Worm (Caenorhabditis elegans) whole organism, L3 larva: ENCODE results near the gene grd-1.

Experiments
- R02D3.7 ChIP-seq: fragments of 150-350 bp; optimal IDR thresholded peaks from 2 replicates; lab custom pipeline; 2014; ENCODE audit warnings: missing biosample characterization, missing genetic modification characterization
- ZK546.5 ChIP-seq: sonication (generic microtip); optimal IDR thresholded peaks from 2 replicates; lab custom pipeline; 2017; ENCODE audit warnings: missing biosample characterization, missing genetic modification characterization
- aly-2 ChIP-seq: fragments of 150-350 bp; optimal IDR thresholded peaks from 2 replicates; lab custom pipeline; 2014; ENCODE audit warnings: missing biosample characterization, missing genetic modification characterization
- ama-1 ChIP-seq: fragments of 150-350 bp; optimal IDR thresholded peaks from 2 replicates; lab custom pipeline; 2018
- ceh-16 ChIP-seq: sonication (generic microtip); optimal IDR thresholded peaks from 2 replicates; lab custom pipeline; 2017; ENCODE audit warnings: missing biosample characterization, missing genetic modification characterization
- ceh-28 ChIP-seq: fragments of 150-350 bp; optimal IDR thresholded peaks from 2 replicates; lab custom pipeline; 2014; ENCODE audit warnings: missing biosample characterization, missing genetic modification reagents, missing genetic modification characterization
- ceh-82 ChIP-seq: fragments of 150-350 bp; optimal IDR thresholded peaks from 2 replicates; lab custom pipeline; 2014; ENCODE audit warnings: missing biosample characterization, missing genetic modification characterization
- daf-12 ChIP-seq: fragments of 150-350 bp; optimal IDR thresholded peaks from 2 replicates; lab custom pipeline; 2014; ENCODE audit warnings: missing biosample characterization, missing genetic modification reagents, missing genetic modification characterization
- egl-27 ChIP-seq: sonication (generic microtip); optimal IDR thresholded peaks from 4 replicates; lab custom pipeline; 2017; ENCODE audit warnings: missing biosample characterization, missing genetic modification reagents, missing genetic modification characterization
- elt-1 ChIP-seq: fragments of 150-350 bp; optimal IDR thresholded peaks from 2 replicates; lab custom pipeline; 2014; ENCODE audit warnings: missing biosample characterization, missing genetic modification characterization
- elt-2 ChIP-seq: sonication (generic microtip); optimal IDR thresholded peaks from 2 replicates; lab custom pipeline; 2016; ENCODE audit warnings: missing genetic modification reagents, mild to moderate bottlenecking, missing genetic modification characterization, missing compliant biosample characterization
- elt-3 ChIP-seq, 3 experiments: fragments of 150-350 bp in 1 of 3; sonication (generic microtip) in 2 of 3; optimal IDR thresholded peaks; 2 replicates in 2 of 3; 4 replicates in 1 of 3; lab custom pipeline; 2014 to 2017; ENCODE audit warnings: missing biosample characterization in 3 of 3, missing genetic modification characterization in 3 of 3
- eor-1 ChIP-seq, 2 experiments: fragments of 150-350 bp; optimal IDR thresholded peaks; 2 replicates each; lab custom pipeline; 2014 to 2018; ENCODE audit warnings: missing biosample characterization in 2 of 2, missing genetic modification characterization in 2 of 2
- fkh-10 ChIP-seq: sonication (generic microtip); optimal IDR thresholded peaks from 2 replicates; lab custom pipeline; 2017; ENCODE audit warnings: missing biosample characterization, missing genetic modification reagents, missing genetic modification characterization
- fkh-2 ChIP-seq: fragments of 150-350 bp; optimal IDR thresholded peaks from 2 replicates; lab custom pipeline; 2014; ENCODE audit warnings: missing biosample characterization, missing genetic modification reagents, missing genetic modification characterization
- fos-1 ChIP-seq: fragments of 150-350 bp; optimal IDR thresholded peaks from 2 replicates; lab custom pipeline; 2014; ENCODE audit warnings: missing biosample characterization, missing genetic modification characterization
- lin-15B ChIP-seq: fragments of 150-350 bp; optimal IDR thresholded peaks from 2 replicates; lab custom pipeline; 2014; ENCODE audit warnings: missing biosample characterization, missing genetic modification characterization
- lin-39 ChIP-seq: fragments of 150-350 bp; optimal IDR thresholded peaks from 2 replicates; lab custom pipeline; 2018; ENCODE audit warnings: missing biosample characterization, missing genetic modification reagents, missing genetic modification characterization
- lsy-12 ChIP-seq: sonication (generic microtip); optimal IDR thresholded peaks from 2 replicates; lab custom pipeline; 2016; ENCODE audit warnings: mild to moderate bottlenecking, missing genetic modification characterization, missing compliant biosample characterization
- mml-1 ChIP-seq: fragments of 150-350 bp; sonication (generic microtip); optimal IDR thresholded peaks from 3 replicates; lab custom pipeline; 2014; ENCODE audit warnings: missing biosample characterization, missing genetic modification characterization
- nfya-1 ChIP-seq: sonication (generic microtip); optimal IDR thresholded peaks from 2 replicates; lab custom pipeline; 2017; ENCODE audit warnings: missing genetic modification characterization, mild to moderate bottlenecking, missing compliant biosample characterization, antibody characterized with exemption, moderate library complexity; ENCODE audit not compliant: insufficient read depth
- nhr-11 ChIP-seq: fragments of 150-350 bp; optimal IDR thresholded peaks from 2 replicates; lab custom pipeline; 2014; ENCODE audit warnings: missing biosample characterization, missing genetic modification characterization
- nhr-12 ChIP-seq: fragments of 150-350 bp; optimal IDR thresholded peaks from 2 replicates; lab custom pipeline; 2014; ENCODE audit warnings: missing biosample characterization, missing genetic modification characterization
- nhr-23 ChIP-seq: fragments of 150-350 bp; optimal IDR thresholded peaks from 2 replicates; lab custom pipeline; 2014; ENCODE audit warnings: missing biosample characterization, missing genetic modification reagents, missing genetic modification characterization
- nhr-237 ChIP-seq: fragments of 150-350 bp; optimal IDR thresholded peaks from 2 replicates; lab custom pipeline; 2014; ENCODE audit warnings: missing biosample characterization, missing genetic modification characterization
- nhr-28 ChIP-seq: fragments of 150-350 bp; optimal IDR thresholded peaks from 2 replicates; lab custom pipeline; 2014; ENCODE audit warnings: missing biosample characterization, missing genetic modification characterization
- nhr-43 ChIP-seq: sonication (generic microtip); optimal IDR thresholded peaks from 2 replicates; lab custom pipeline; 2016; ENCODE audit warnings: mild to moderate bottlenecking, missing genetic modification characterization, missing compliant biosample characterization; ENCODE audit not compliant: poor library complexity, severe bottlenecking
- nhr-76 ChIP-seq: fragments of 150-350 bp; sonication (generic microtip); optimal IDR thresholded peaks from 5 replicates; lab custom pipeline; 2014; ENCODE audit warnings: missing biosample characterization, missing genetic modification characterization
- nhr-77 ChIP-seq: fragments of 150-350 bp; optimal IDR thresholded peaks from 2 replicates; lab custom pipeline; 2014; ENCODE audit warnings: missing biosample characterization, missing genetic modification characterization
- pha-4 ChIP-seq: fragments of 150-350 bp; optimal IDR thresholded peaks from 2 replicates; lab custom pipeline; 2014; ENCODE audit warnings: missing biosample characterization, missing genetic modification reagents, missing genetic modification characterization
- pqm-1 ChIP-seq: fragments of 150-350 bp; optimal IDR thresholded peaks from 2 replicates; lab custom pipeline; 2017; ENCODE audit warnings: missing biosample characterization, missing genetic modification characterization, inconsistent platforms
- sea-2 ChIP-seq: fragments of 150-350 bp; sonication (generic microtip); optimal IDR thresholded peaks from 4 replicates; lab custom pipeline; 2014; ENCODE audit warnings: missing biosample characterization, missing genetic modification reagents, missing genetic modification characterization
- skn-1 ChIP-seq: fragments of 150-350 bp; optimal IDR thresholded peaks from 2 replicates; lab custom pipeline; 2014; ENCODE audit warnings: missing biosample characterization, missing genetic modification characterization
- snpc-4 ChIP-seq: fragments of 150-350 bp; optimal IDR thresholded peaks from 2 replicates; lab custom pipeline; 2014; ENCODE audit warnings: missing biosample characterization, missing genetic modification characterization
- tbx-2 ChIP-seq: sonication (generic microtip); optimal IDR thresholded peaks from 2 replicates; lab custom pipeline; 2016; ENCODE audit warnings: mild to moderate bottlenecking, missing genetic modification characterization, missing compliant biosample characterization
- unc-39 ChIP-seq: sonication (generic microtip); optimal IDR thresholded peaks from 4 replicates; lab custom pipeline; 2017; ENCODE audit warnings: missing biosample characterization, missing genetic modification characterization
- unc-62 ChIP-seq: fragments of 150-350 bp; sonication (generic microtip); optimal IDR thresholded peaks from 4 replicates; lab custom pipeline; 2014; ENCODE audit warnings: missing biosample characterization, missing genetic modification reagents, missing genetic modification characterization
- ztf-11 ChIP-seq: fragments of 150-350 bp; optimal IDR thresholded peaks from 2 replicates; lab custom pipeline; 2014; ENCODE audit warnings: missing biosample characterization, missing genetic modification characterization

Gene grd-1

DNA sequence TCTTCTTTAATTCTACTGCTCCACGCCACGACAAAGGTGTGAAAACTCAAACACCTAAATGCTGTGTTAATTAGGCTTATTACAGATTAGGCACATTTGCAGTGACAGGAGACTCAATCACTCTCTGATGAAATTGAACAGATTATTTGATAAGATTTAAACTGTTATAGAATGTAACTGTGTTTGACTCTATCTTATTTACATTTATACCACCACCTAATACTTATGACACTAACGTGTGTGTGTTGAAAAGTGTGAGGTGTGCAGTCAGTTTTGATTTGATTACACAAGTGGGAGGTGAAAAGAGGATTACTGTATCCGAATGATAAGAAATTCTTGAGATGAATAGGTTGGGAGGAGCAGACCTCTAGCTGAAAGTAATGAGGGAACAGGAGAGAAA, 23.0 kb downstream of the grd-1 start:
- TF ChIP-seq fos-1 (tag; lab: Kevin White, UChicago) (no peak), lin-15B (tag; lab: Kevin White, UChicago) (no peak), pqm-1 (tag; lab: Kevin White, UChicago) (peak; percentile 51), elt-2 (tag; lab: Kevin White, UChicago) (peak; percentile 78), mml-1 (tag; lab: Kevin White, UChicago) (no peak), elt-1 (tag; lab: Kevin White, UChicago) (no peak), ztf-11 (tag; lab: Kevin White, UChicago) (no peak), aly-2 (tag; lab: Kevin White, UChicago) (no peak), pha-4 (tag; lab: Kevin White, UChicago) (peak; percentile 51), ceh-28 (tag; lab: Kevin White, UChicago) (no peak), nhr-77 (tag; lab: Kevin White, UChicago) (no peak)

- TF ChIP-seq unc-62 (GFP tag; lab: Kevin White, UChicago): no peak
- no peak for TF ChIP-seq snpc-4 (tag; lab: Kevin White, UChicago)
- TF ChIP-seq sea-2: no peak
- TF ChIP-seq ceh-16 (tag; lab: Kevin White, UChicago): no peak
- TF ChIP-seq egl-27 (tag; lab: Kevin White, UChicago): no peak
- TF ChIP-seq lin-39 (tag; lab: Kevin White, UChicago): no peak
- no peak for TF ChIP-seq nhr-77 (tag; lab: Kevin White, UChicago)
- TF ChIP-seq unc-39 (tag; lab: Kevin White, UChicago): no peak
- no peak for TF ChIP-seq lsy-12 (tag; lab: Kevin White, UChicago)
- TF ChIP-seq daf-12: no peak
Measured at ce11 chrX:11134750-11135394, 25.6 kb downstream of the grd-1 start.

DNA sequence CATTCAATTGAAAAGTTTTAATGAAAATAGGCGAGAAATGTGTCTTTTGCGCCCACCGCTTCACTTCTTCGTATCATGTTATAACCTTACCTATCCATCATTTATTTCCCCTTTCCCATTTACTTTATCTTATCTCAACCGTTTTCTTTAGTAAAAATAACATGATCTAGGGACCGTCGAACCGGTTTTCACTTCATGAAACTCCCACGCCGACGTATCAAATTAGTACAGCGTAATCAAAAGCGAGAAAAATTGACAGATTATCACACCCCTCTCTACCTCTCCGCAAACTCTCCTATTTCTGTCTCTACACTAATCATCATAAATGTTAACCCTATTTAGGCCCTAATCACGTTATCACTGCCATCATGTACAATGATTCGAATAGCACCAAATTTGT, 27.7 kb downstream of the grd-1 start:
- TF ChIP-seq nhr-43 (tag; lab: Kevin White, UChicago) (peak; percentile 29), nhr-23 (peak; percentile 47), elt-3 (tag; optimal IDR thresholded peaks at IDR 0.05; lab: Kevin White, UChicago) (peak in 2 of 3 experiments; percentile 70 to 93), ama-1 (lab: Kevin White, UChicago) (no peak), ceh-82 (tag; lab: Kevin White, UChicago) (no peak), fkh-2 (no peak), elt-2 (tag; lab: Kevin White, UChicago) (peak; percentile 20), R02D3.7 (no peak)

DNA sequence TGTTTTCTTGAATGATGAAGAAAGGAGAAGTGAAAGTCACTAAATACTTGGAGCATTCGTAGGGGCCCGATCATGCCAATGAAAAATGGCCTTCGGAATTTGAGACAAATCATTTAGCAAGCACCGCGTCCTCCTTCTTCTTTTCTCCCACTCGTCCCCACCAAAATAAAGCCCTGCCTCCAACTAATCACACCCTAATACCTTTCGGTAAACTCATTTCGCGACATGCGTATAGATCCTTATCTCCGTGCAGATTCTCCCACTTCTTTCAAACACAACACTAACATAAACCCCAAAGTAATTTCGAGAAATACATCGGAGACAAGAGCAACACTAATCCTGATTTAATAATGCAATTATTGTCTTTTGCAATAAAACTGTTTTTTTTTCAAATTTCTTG, 28.4 kb downstream of the grd-1 start:
- TF ChIP-seq ZK546.5 (tag; lab: Kevin White, UChicago) (no peak), tbx-2 (tag; lab: Kevin White, UChicago) (no peak), elt-1 (tag; lab: Kevin White, UChicago) (peak; percentile 78), fkh-2 (no peak), unc-39 (tag; lab: Kevin White, UChicago) (no peak), lin-39 (tag; lab: Kevin White, UChicago) (peak; percentile 60), nhr-23 (no peak)

ce11 chrX:11151494-11151893, 42.3 kb downstream of the grd-1 start:
- TF ChIP-seq ama-1 (lab: Kevin White, UChicago) (no peak), nhr-28 (tag; lab: Kevin White, UChicago) (no peak), ceh-28 (tag; lab: Kevin White, UChicago) (no peak), pha-4 (tag; lab: Kevin White, UChicago) (no peak), nhr-77 (tag; lab: Kevin White, UChicago) (no peak), pqm-1 (tag; lab: Kevin White, UChicago) (no peak), nhr-12 (tag; lab: Kevin White, UChicago) (no peak), nhr-76 (tag; lab: Kevin White, UChicago) (no peak), nfya-1 (no peak), ZK546.5 (tag; lab: Kevin White, UChicago) (no peak), unc-62 (GFP tag; lab: Kevin White, UChicago) (no peak), nhr-237 (tag; lab: Kevin White, UChicago) (no peak), egl-27 (tag; lab: Kevin White, UChicago) (no peak), eor-1 (tag; optimal IDR thresholded peaks at IDR 0.05; lab: Kevin White, UChicago) (no peak), fkh-10 (GFP tag; lab: Kevin White, UChicago) (no peak), nhr-11 (tag; lab: Kevin White, UChicago) (no peak), ceh-82 (tag; lab: Kevin White, UChicago) (no peak), ceh-16 (tag; lab: Kevin White, UChicago) (no peak), skn-1 (no peak), daf-12 (no peak)
